Fruit fly (Drosophila melanogaster): Measurements from ENCODE around the gene baz.

dm6 chrX:17244854-17245253 is 85.0 kb downstream of the baz start, which contains the start of gene CG8915:
- no peak for TF ChIP-seq CG1620 (GFP tag; optimal IDR thresholded peaks at IDR 0.05)
- peak; percentile 42 for TF ChIP-seq bab1 (GFP tag; optimal IDR thresholded peaks at IDR 0.05)
- no peak for TF ChIP-seq tj (GFP tag; optimal IDR thresholded peaks at IDR 0.05)
- TF ChIP-seq CG11617 (GFP tag; optimal IDR thresholded peaks at IDR 0.05): no peak
- no peak for TF ChIP-seq ovo (GFP tag; optimal IDR thresholded peaks at IDR 0.05)
- no peak for TF ChIP-seq pad (GFP tag; optimal IDR thresholded peaks at IDR 0.05)
- TF ChIP-seq Clk (GFP tag; optimal IDR thresholded peaks at IDR 0.05): no peak
- no peak for TF ChIP-seq kay (GFP tag; ENCODE audit: borderline replicate concordance)
- no peak for TF ChIP-seq CG33017 (tag; optimal IDR thresholded peaks at IDR 0.05)
- TF ChIP-seq CG12768 (GFP tag; optimal IDR thresholded peaks at IDR 0.05): no peak
- TF ChIP-seq cic (GFP tag; optimal IDR thresholded peaks at IDR 0.05): no peak
- no peak for TF ChIP-seq toe (GFP tag; optimal IDR thresholded peaks at IDR 0.05)

All from whole organism, adult.